Fruit fly (Drosophila melanogaster): Measurements from ENCODE around the gene Prps.

DNA sequence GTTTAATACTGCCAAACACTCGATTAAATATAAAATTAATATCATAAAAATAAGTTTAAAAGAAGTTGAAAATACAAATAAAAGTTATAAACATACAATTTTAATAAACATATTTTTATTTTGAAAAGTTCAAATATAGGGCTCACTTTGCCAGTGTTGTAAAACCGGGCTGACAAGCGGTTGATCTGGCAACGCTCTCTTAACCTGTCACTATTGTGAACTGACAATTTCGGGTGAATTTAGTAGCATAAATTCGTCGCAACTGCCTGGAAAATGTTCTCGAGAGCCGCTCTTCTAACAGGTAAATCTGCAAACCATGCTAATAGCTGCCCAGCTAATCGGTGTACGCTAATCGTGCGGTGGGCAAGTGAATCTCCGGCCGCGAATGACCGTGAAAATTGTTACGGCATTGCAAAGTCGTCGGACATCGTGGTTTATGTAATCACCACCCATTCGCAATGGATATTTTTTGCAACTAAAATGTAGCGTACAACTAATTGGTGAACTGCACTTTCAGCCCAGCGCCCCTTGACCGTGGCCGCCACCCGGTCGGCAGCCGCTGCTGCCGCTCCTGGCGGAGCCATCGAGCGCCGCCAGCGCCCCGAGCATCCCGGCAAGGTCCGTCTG, 33.4 kb upstream of the Prps start, which contains the start of gene ATPsynB:
- TF ChIP-seq CTCF (optimal IDR thresholded peaks at IDR 0.05), result peak in 1 of 2 experiments; percentile 25
- TF ChIP-seq CG8478 (optimal IDR thresholded peaks at IDR 0.05), result no peak
